Worm (Caenorhabditis elegans) whole organism, L3 larva: Measurements from ENCODE around the gene sas-6.

Source experiments
- R02D3.7 ChIP-seq: fragments of 150-350 bp; optimal IDR thresholded peaks from 2 replicates; lab custom pipeline; 2014; ENCODE audit warnings: missing biosample characterization, missing genetic modification characterization
- aly-2 ChIP-seq: fragments of 150-350 bp; optimal IDR thresholded peaks from 2 replicates; lab custom pipeline; 2014; ENCODE audit warnings: missing biosample characterization, missing genetic modification characterization
- ama-1 ChIP-seq: fragments of 150-350 bp; optimal IDR thresholded peaks from 2 replicates; lab custom pipeline; 2018
- ceh-16 ChIP-seq: sonication (generic microtip); optimal IDR thresholded peaks from 2 replicates; lab custom pipeline; 2017; ENCODE audit warnings: missing biosample characterization, missing genetic modification characterization
- ceh-82 ChIP-seq: fragments of 150-350 bp; optimal IDR thresholded peaks from 2 replicates; lab custom pipeline; 2014; ENCODE audit warnings: missing biosample characterization, missing genetic modification characterization
- ceh-9 ChIP-seq: sonication (generic microtip); optimal IDR thresholded peaks from 2 replicates; lab custom pipeline; 2018; ENCODE audit warnings: missing biosample characterization, missing genetic modification characterization
- egl-5 ChIP-seq: fragments of 150-350 bp; optimal IDR thresholded peaks from 2 replicates; lab custom pipeline; 2017; ENCODE audit warnings: missing biosample characterization, missing genetic modification reagents, missing genetic modification characterization, inconsistent platforms
- elt-1 ChIP-seq: fragments of 150-350 bp; optimal IDR thresholded peaks from 2 replicates; lab custom pipeline; 2014; ENCODE audit warnings: missing biosample characterization, missing genetic modification characterization
- elt-2 ChIP-seq: sonication (generic microtip); optimal IDR thresholded peaks from 2 replicates; lab custom pipeline; 2016; ENCODE audit warnings: missing genetic modification reagents, mild to moderate bottlenecking, missing genetic modification characterization, missing compliant biosample characterization
- elt-3 ChIP-seq, 3 experiments: fragments of 150-350 bp in 1 of 3; sonication (generic microtip) in 2 of 3; optimal IDR thresholded peaks; 2 replicates in 2 of 3; 4 replicates in 1 of 3; lab custom pipeline; 2014 to 2017; ENCODE audit warnings: missing biosample characterization in 3 of 3, missing genetic modification characterization in 3 of 3
- fos-1 ChIP-seq: fragments of 150-350 bp; optimal IDR thresholded peaks from 2 replicates; lab custom pipeline; 2014; ENCODE audit warnings: missing biosample characterization, missing genetic modification characterization
- hmg-11 ChIP-seq: sonication (generic microtip); optimal IDR thresholded peaks from 2 replicates; lab custom pipeline; 2016; ENCODE audit warnings: missing genetic modification characterization, missing compliant biosample characterization
- jun-1 ChIP-seq: fragments of 150-350 bp; optimal IDR thresholded peaks from 2 replicates; lab custom pipeline; 2014; ENCODE audit warnings: missing biosample characterization, missing genetic modification reagents, missing genetic modification characterization
- lin-15B ChIP-seq: fragments of 150-350 bp; optimal IDR thresholded peaks from 2 replicates; lab custom pipeline; 2014; ENCODE audit warnings: missing biosample characterization, missing genetic modification characterization
- lin-39 ChIP-seq: fragments of 150-350 bp; optimal IDR thresholded peaks from 2 replicates; lab custom pipeline; 2018; ENCODE audit warnings: missing biosample characterization, missing genetic modification reagents, missing genetic modification characterization
- lsy-12 ChIP-seq: sonication (generic microtip); optimal IDR thresholded peaks from 2 replicates; lab custom pipeline; 2016; ENCODE audit warnings: mild to moderate bottlenecking, missing genetic modification characterization, missing compliant biosample characterization
- mdl-1 ChIP-seq: fragments of 150-350 bp; optimal IDR thresholded peaks from 2 replicates; lab custom pipeline; 2014; ENCODE audit warnings: missing biosample characterization, missing genetic modification characterization
- nfya-1 ChIP-seq: sonication (generic microtip); optimal IDR thresholded peaks from 2 replicates; lab custom pipeline; 2017; ENCODE audit warnings: missing genetic modification characterization, mild to moderate bottlenecking, missing compliant biosample characterization, antibody characterized with exemption, moderate library complexity; ENCODE audit not compliant: insufficient read depth
- nhr-11 ChIP-seq: fragments of 150-350 bp; optimal IDR thresholded peaks from 2 replicates; lab custom pipeline; 2014; ENCODE audit warnings: missing biosample characterization, missing genetic modification characterization
- nhr-12 ChIP-seq: fragments of 150-350 bp; optimal IDR thresholded peaks from 2 replicates; lab custom pipeline; 2014; ENCODE audit warnings: missing biosample characterization, missing genetic modification characterization
- nhr-237 ChIP-seq: fragments of 150-350 bp; optimal IDR thresholded peaks from 2 replicates; lab custom pipeline; 2014; ENCODE audit warnings: missing biosample characterization, missing genetic modification characterization
- nhr-25 ChIP-seq: sonication (generic microtip); optimal IDR thresholded peaks from 2 replicates; lab custom pipeline; 2017; ENCODE audit warnings: missing biosample characterization, missing genetic modification characterization
- nhr-43 ChIP-seq: sonication (generic microtip); optimal IDR thresholded peaks from 2 replicates; lab custom pipeline; 2016; ENCODE audit warnings: mild to moderate bottlenecking, missing genetic modification characterization, missing compliant biosample characterization; ENCODE audit not compliant: poor library complexity, severe bottlenecking
- nhr-67 ChIP-seq: fragments of 150-350 bp; optimal IDR thresholded peaks from 2 replicates; lab custom pipeline; 2014; ENCODE audit warnings: missing biosample characterization, missing genetic modification characterization
- nhr-77 ChIP-seq: fragments of 150-350 bp; optimal IDR thresholded peaks from 2 replicates; lab custom pipeline; 2014; ENCODE audit warnings: missing biosample characterization, missing genetic modification characterization
- pha-4 ChIP-seq: fragments of 150-350 bp; optimal IDR thresholded peaks from 2 replicates; lab custom pipeline; 2014; ENCODE audit warnings: missing biosample characterization, missing genetic modification reagents, missing genetic modification characterization
- pqm-1 ChIP-seq: fragments of 150-350 bp; optimal IDR thresholded peaks from 2 replicates; lab custom pipeline; 2017; ENCODE audit warnings: missing biosample characterization, missing genetic modification characterization, inconsistent platforms
- sea-2 ChIP-seq: fragments of 150-350 bp; sonication (generic microtip); optimal IDR thresholded peaks from 4 replicates; lab custom pipeline; 2014; ENCODE audit warnings: missing biosample characterization, missing genetic modification reagents, missing genetic modification characterization
- skn-1 ChIP-seq: fragments of 150-350 bp; optimal IDR thresholded peaks from 2 replicates; lab custom pipeline; 2014; ENCODE audit warnings: missing biosample characterization, missing genetic modification characterization
- snpc-4 ChIP-seq: fragments of 150-350 bp; optimal IDR thresholded peaks from 2 replicates; lab custom pipeline; 2014; ENCODE audit warnings: missing biosample characterization, missing genetic modification characterization
- tbx-2 ChIP-seq: sonication (generic microtip); optimal IDR thresholded peaks from 2 replicates; lab custom pipeline; 2016; ENCODE audit warnings: mild to moderate bottlenecking, missing genetic modification characterization, missing compliant biosample characterization
- unc-39 ChIP-seq: sonication (generic microtip); optimal IDR thresholded peaks from 4 replicates; lab custom pipeline; 2017; ENCODE audit warnings: missing biosample characterization, missing genetic modification characterization
- unc-62 ChIP-seq: fragments of 150-350 bp; sonication (generic microtip); optimal IDR thresholded peaks from 4 replicates; lab custom pipeline; 2014; ENCODE audit warnings: missing biosample characterization, missing genetic modification reagents, missing genetic modification characterization
- zag-1 ChIP-seq: fragments of 150-350 bp; optimal IDR thresholded peaks from 2 replicates; lab custom pipeline; 2014; ENCODE audit warnings: missing biosample characterization, missing genetic modification characterization
- ztf-11 ChIP-seq: fragments of 150-350 bp; optimal IDR thresholded peaks from 2 replicates; lab custom pipeline; 2014; ENCODE audit warnings: missing biosample characterization, missing genetic modification characterization
- ztf-4 ChIP-seq: fragments of 150-350 bp; optimal IDR thresholded peaks from 2 replicates; lab custom pipeline; 2014; ENCODE audit warnings: missing biosample characterization, missing genetic modification characterization

The sas-6 gene

ce11 chrIV:13777480-13777879, 11.1 kb downstream of the sas-6 start, which contains the start of gene rpl-18 (continued):
- TF ChIP-seq nhr-77 (tag; lab: Kevin White, UChicago) (no peak), nfya-1 (tag; lab: Kevin White, UChicago) (peak; percentile 89), nhr-25 (tag; lab: Kevin White, UChicago) (peak; percentile 73)
- TF ChIP-seq, all 47 proteins: peak for 13

ce11 chrIV:13776745-13777144, 11.8 kb downstream of the sas-6 start:
- TF ChIP-seq lsy-12 (tag; lab: Kevin White, UChicago) (no peak), skn-1 (tag; lab: Kevin White, UChicago) (no peak), tbx-2 (tag; lab: Kevin White, UChicago) (no peak), unc-62 (no peak), ceh-82 (tag; lab: Kevin White, UChicago) (no peak), ceh-16 (no peak), ztf-11 (tag; lab: Kevin White, UChicago) (no peak), jun-1 (tag; lab: Kevin White, UChicago) (no peak), nhr-237 (tag; lab: Kevin White, UChicago) (no peak), lin-15B (tag; lab: Kevin White, UChicago) (no peak), elt-2 (tag; lab: Kevin White, UChicago) (no peak), egl-5 (tag; lab: Kevin White, UChicago) (no peak), nhr-12 (tag; lab: Kevin White, UChicago) (no peak), nhr-11 (no peak), sea-2 (GFP tag; lab: Kevin White, UChicago) (no peak), lin-39 (tag; lab: Kevin White, UChicago) (no peak), nhr-77 (tag; lab: Kevin White, UChicago) (no peak), R02D3.7 (tag; lab: Kevin White, UChicago) (no peak), aly-2 (no peak)

- TF ChIP-seq pha-4 (tag; lab: Kevin White, UChicago): peak; percentile 7
- no peak for TF ChIP-seq unc-39 (tag; lab: Kevin White, UChicago)
- TF ChIP-seq nhr-237 (tag; lab: Kevin White, UChicago): no peak
- TF ChIP-seq ztf-11 (tag; lab: Kevin White, UChicago): no peak
Observed at ce11 chrIV:13776115-13776514, 12.4 kb downstream of the sas-6 start, which contains the start of gene Y45F10D.16. Gene Y45F10D.16, plus strand, starts transcription at chrIV:13776415.

DNA sequence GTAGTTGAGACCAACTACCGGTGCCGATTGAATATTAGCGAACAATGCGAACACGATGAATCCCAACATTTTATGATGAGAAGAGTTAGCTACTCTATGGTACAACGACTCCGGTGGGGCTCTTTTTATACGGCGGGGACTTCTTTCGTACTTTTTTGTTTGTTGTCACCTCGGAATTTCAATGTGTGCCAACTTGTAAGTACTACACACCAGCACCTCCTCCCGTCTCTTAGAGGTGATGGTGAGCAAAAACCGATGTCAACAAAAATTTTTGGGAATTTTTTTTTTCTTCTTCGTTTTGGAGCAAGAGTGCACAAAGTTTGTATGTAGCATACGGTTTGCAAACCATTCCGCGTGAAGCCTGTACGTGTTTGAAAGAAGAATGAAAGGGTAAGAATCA, 14.0 kb downstream of the sas-6 start, which contains the start of gene Y45F10D.2:
Gene Y45F10D.2, minus strand, starts transcription at position 101 of the 400 bp plus-strand sequence.
- TF ChIP-seq ztf-4 (tag; lab: Kevin White, UChicago) (no peak), pqm-1 (tag; lab: Kevin White, UChicago) (no peak), ztf-11 (tag; lab: Kevin White, UChicago) (no peak), egl-5 (tag; lab: Kevin White, UChicago) (no peak), nhr-25 (tag; lab: Kevin White, UChicago) (no peak), elt-1 (no peak), lin-15B (tag; lab: Kevin White, UChicago) (no peak), nhr-12 (tag; lab: Kevin White, UChicago) (no peak), ceh-9 (tag; lab: Kevin White, UChicago) (no peak), tbx-2 (tag; lab: Kevin White, UChicago) (no peak), nfya-1 (tag; lab: Kevin White, UChicago) (no peak), hmg-11 (no peak), zag-1 (tag; lab: Kevin White, UChicago) (no peak), mdl-1 (no peak)

ce11 chrIV:13764708-13765107, 23.8 kb downstream of the sas-6 start:
- TF ChIP-seq nhr-25 (tag; lab: Kevin White, UChicago) (no peak), nfya-1 (tag; lab: Kevin White, UChicago) (peak; percentile 74)

DNA sequence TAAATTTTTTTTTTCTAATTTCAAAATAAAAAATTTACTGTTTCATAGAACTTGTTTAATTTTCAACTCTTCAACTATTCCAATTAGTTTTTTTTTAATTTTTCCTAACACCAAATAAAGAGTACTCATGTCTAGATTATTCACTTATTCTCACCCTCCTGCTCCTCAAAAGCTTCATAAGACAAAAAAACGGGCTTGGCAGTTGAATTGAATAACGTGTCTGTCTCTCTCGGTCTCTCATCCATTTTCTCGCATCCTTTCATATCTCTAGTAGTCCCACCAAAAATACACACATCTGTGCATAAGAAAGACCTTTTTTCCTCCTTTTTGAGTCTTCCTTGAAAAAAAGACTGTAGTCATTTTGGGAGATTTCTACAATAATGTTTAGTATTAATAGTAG, 25.1 kb downstream of the sas-6 start:
- TF ChIP-seq nhr-43: no peak
- TF ChIP-seq fos-1: no peak
- TF ChIP-seq nfya-1 (tag; lab: Kevin White, UChicago): no peak
- TF ChIP-seq unc-62: no peak
- TF ChIP-seq nhr-67 (tag; lab: Kevin White, UChicago): no peak
- TF ChIP-seq elt-3 (tag; optimal IDR thresholded peaks at IDR 0.05; lab: Kevin White, UChicago): no peak
- no peak for TF ChIP-seq ama-1 (lab: Kevin White, UChicago)
- no peak for TF ChIP-seq R02D3.7 (tag; lab: Kevin White, UChicago)
- TF ChIP-seq skn-1 (tag; lab: Kevin White, UChicago): no peak
- no peak for TF ChIP-seq pqm-1 (tag; lab: Kevin White, UChicago)
- no peak for TF ChIP-seq aly-2
- TF ChIP-seq ztf-4 (tag; lab: Kevin White, UChicago): no peak
- no peak for TF ChIP-seq snpc-4
- TF ChIP-seq elt-1: no peak
- TF ChIP-seq ceh-82 (tag; lab: Kevin White, UChicago): no peak
